Worm (Caenorhabditis elegans): ENCODE results near the gene jhdm-1.
A peak's percentile ranks its signal among the peaks of the same experiment; 100 is the strongest.

jhdm-1 gene

ce11 chrIII:6453665-6454064, 618 bp upstream of the jhdm-1 start:
- TF ChIP-seq unc-62 (GFP tag; optimal IDR thresholded peaks at IDR 0.05) (no peak), ceh-83 (GFP tag; optimal IDR thresholded peaks at IDR 0.05) (peak; percentile 51), hlh-1 (tag; optimal IDR thresholded peaks at IDR 0.05) (peak; percentile 37), unc-39 (tag; optimal IDR thresholded peaks at IDR 0.05) (no peak), mab-5 (tag; optimal IDR thresholded peaks at IDR 0.05) (no peak), ceh-43 (GFP tag; optimal IDR thresholded peaks at IDR 0.05) (peak; percentile 7), nhr-12 (tag; optimal IDR thresholded peaks at IDR 0.05) (no peak), M03D4.4 (tag; optimal IDR thresholded peaks at IDR 0.05) (peak; percentile 78), ham-2 (GFP tag; optimal IDR thresholded peaks at IDR 0.05) (peak; percentile 75), elt-1 (tag; optimal IDR thresholded peaks at IDR 0.05; ENCODE audit: borderline replicate concordance, insufficient read depth) (peak; percentile 35), blmp-1 (tag; optimal IDR thresholded peaks at IDR 0.05) (peak; percentile 51), cnd-1 (tag; optimal IDR thresholded peaks at IDR 0.05) (peak; percentile 72), nhr-28 (tag; optimal IDR thresholded peaks at IDR 0.05) (no peak), mep-1 (tag; optimal IDR thresholded peaks at IDR 0.05) (peak; percentile 89), mls-2 (tag; optimal IDR thresholded peaks at IDR 0.05) (peak; percentile 81), bed-3 (GFP tag; optimal IDR thresholded peaks at IDR 0.05) (peak; percentile 5), ztf-11 (tag; optimal IDR thresholded peaks at IDR 0.05) (peak; percentile 41), flh-1 (GFP tag; optimal IDR thresholded peaks at IDR 0.05) (peak; percentile 6), pha-4 (tag; optimal IDR thresholded peaks at IDR 0.05) (peak; percentile 75), nhr-237 (tag; optimal IDR thresholded peaks at IDR 0.05) (peak; percentile 85), sem-2 (GFP tag; optimal IDR thresholded peaks at IDR 0.05) (peak; percentile 11), drap-1 (GFP tag; optimal IDR thresholded peaks at IDR 0.05) (peak; percentile 63), sptf-1 (tag; optimal IDR thresholded peaks at IDR 0.05) (peak; percentile 86), lsy-2 (tag; optimal IDR thresholded peaks at IDR 0.05) (peak; percentile 82), nhr-76 (tag; optimal IDR thresholded peaks at IDR 0.05) (no peak), unc-120 (tag; optimal IDR thresholded peaks at IDR 0.05; ENCODE audit: poor library complexity, severe bottlenecking) (peak; percentile 67), lin-13 (tag; optimal IDR thresholded peaks at IDR 0.05) (peak; percentile 83), ces-1 (GFP tag; optimal IDR thresholded peaks at IDR 0.05) (peak; percentile 25)

ce11 chrIII:6459820-6460219, 5.5 kb downstream of the jhdm-1 start, which contains the start of gene algn-1:
algn-1 (plus strand) TSS chrIII:6460120.
- no peak for TF ChIP-seq nhr-28 (tag; optimal IDR thresholded peaks at IDR 0.05)
- no peak for TF ChIP-seq sptf-1 (tag; optimal IDR thresholded peaks at IDR 0.05)
- TF ChIP-seq ceh-83 (GFP tag; optimal IDR thresholded peaks at IDR 0.05): no peak
- TF ChIP-seq drap-1 (GFP tag; optimal IDR thresholded peaks at IDR 0.05): no peak
- no peak for TF ChIP-seq hlh-1 (tag; optimal IDR thresholded peaks at IDR 0.05)
- TF ChIP-seq sem-2 (GFP tag; optimal IDR thresholded peaks at IDR 0.05): no peak
- no peak for TF ChIP-seq ces-1 (GFP tag; optimal IDR thresholded peaks at IDR 0.05)
- no peak for TF ChIP-seq ztf-11 (tag; optimal IDR thresholded peaks at IDR 0.05)
- TF ChIP-seq blmp-1 (tag; optimal IDR thresholded peaks at IDR 0.05): no peak
- TF ChIP-seq mab-5 (tag; optimal IDR thresholded peaks at IDR 0.05): no peak
- TF ChIP-seq zip-8 (tag; optimal IDR thresholded peaks at IDR 0.05): no peak
- TF ChIP-seq cnd-1 (tag; optimal IDR thresholded peaks at IDR 0.05): no peak
- TF ChIP-seq ham-2 (GFP tag; optimal IDR thresholded peaks at IDR 0.05): no peak
- no peak for TF ChIP-seq nhr-76 (tag; optimal IDR thresholded peaks at IDR 0.05)
- no peak for TF ChIP-seq unc-62 (GFP tag; optimal IDR thresholded peaks at IDR 0.05)
- no peak for TF ChIP-seq mls-2 (tag; optimal IDR thresholded peaks at IDR 0.05)
- TF ChIP-seq pha-4 (tag; optimal IDR thresholded peaks at IDR 0.05): no peak
- no peak for TF ChIP-seq unc-39 (tag; optimal IDR thresholded peaks at IDR 0.05)
- no peak for TF ChIP-seq nhr-2 (tag; optimal IDR thresholded peaks at IDR 0.05)

ce11 chrIII:6462610-6463009, 8.3 kb downstream of the jhdm-1 start, which contains the start of gene T26A5.8:
T26A5.8 (minus strand) TSS chrIII:6462856.
- TF ChIP-seq zip-8 (tag; optimal IDR thresholded peaks at IDR 0.05): no peak
- TF ChIP-seq unc-39 (tag; optimal IDR thresholded peaks at IDR 0.05): no peak
- TF ChIP-seq ham-2 (GFP tag; optimal IDR thresholded peaks at IDR 0.05): no peak
- no peak for TF ChIP-seq nhr-237 (tag; optimal IDR thresholded peaks at IDR 0.05)
- TF ChIP-seq hlh-1 (tag; optimal IDR thresholded peaks at IDR 0.05): no peak
- TF ChIP-seq ceh-43 (GFP tag; optimal IDR thresholded peaks at IDR 0.05): no peak
- no peak for TF ChIP-seq nhr-12 (tag; optimal IDR thresholded peaks at IDR 0.05)

ce11 chrIII:6463679-6464078, 9.4 kb downstream of the jhdm-1 start, which contains the start of gene dlc-1:
dlc-1 (minus strand) TSS chrIII:6463779.
- TF ChIP-seq cnd-1 (tag; optimal IDR thresholded peaks at IDR 0.05) (no peak), nhr-76 (tag; optimal IDR thresholded peaks at IDR 0.05) (no peak)

ce11 chrIII:6464113-6464571, 9.9 kb downstream of the jhdm-1 start:
- TF ChIP-seq tbx-8 (GFP tag; optimal IDR thresholded peaks at IDR 0.05): no peak
- TF ChIP-seq bed-3 (GFP tag; optimal IDR thresholded peaks at IDR 0.05): no peak
- TF ChIP-seq zip-8 (tag; optimal IDR thresholded peaks at IDR 0.05): no peak
- peak; percentile 46 for TF ChIP-seq hlh-1 (tag; optimal IDR thresholded peaks at IDR 0.05)
- TF ChIP-seq flh-1 (GFP tag; optimal IDR thresholded peaks at IDR 0.05): no peak
- peak; percentile 39 for TF ChIP-seq pha-4 (tag; optimal IDR thresholded peaks at IDR 0.05)
- TF ChIP-seq sptf-1 (tag; optimal IDR thresholded peaks at IDR 0.05): peak; percentile 66
- TF ChIP-seq ham-2 (GFP tag; optimal IDR thresholded peaks at IDR 0.05): peak; percentile 27
- no peak for TF ChIP-seq unc-39 (tag; optimal IDR thresholded peaks at IDR 0.05)
- TF ChIP-seq elt-3 (tag; optimal IDR thresholded peaks at IDR 0.05): no peak
- no peak for TF ChIP-seq ceh-43 (GFP tag; optimal IDR thresholded peaks at IDR 0.05)
- peak; percentile 72 for TF ChIP-seq unc-120 (tag; optimal IDR thresholded peaks at IDR 0.05; ENCODE audit: poor library complexity, severe bottlenecking)
- no peak for TF ChIP-seq cnd-1 (tag; optimal IDR thresholded peaks at IDR 0.05)
- peak; percentile 48 for TF ChIP-seq nhr-237 (tag; optimal IDR thresholded peaks at IDR 0.05)
- TF ChIP-seq mep-1 (tag; optimal IDR thresholded peaks at IDR 0.05): no peak
- no peak for TF ChIP-seq sem-2 (GFP tag; optimal IDR thresholded peaks at IDR 0.05)
- peak; percentile 64 for TF ChIP-seq M03D4.4 (tag; optimal IDR thresholded peaks at IDR 0.05)
- TF ChIP-seq ceh-39 (tag; optimal IDR thresholded peaks at IDR 0.05): no peak
- TF ChIP-seq unc-62 (GFP tag; optimal IDR thresholded peaks at IDR 0.05): no peak
- TF ChIP-seq drap-1 (GFP tag; optimal IDR thresholded peaks at IDR 0.05): peak; percentile 22

Data from whole organism, mixed stage, embryonic.